Worm (Caenorhabditis elegans) whole organism, midembryonic: ENCODE data around the gene srx-131.

Experiments used
- T22C8.4 ChIP-seq: fragments of 200-800 bp; sonication (Bioruptor generic); IDR thresholded peaks from 2 replicates; pipeline ENCODE4 v1.3.6; 2022; ENCODE audit warnings: missing genetic modification characterization, missing compliant biosample characterization
- cog-1 ChIP-seq: sonication (generic microtip); optimal IDR thresholded peaks from 2 replicates; lab custom pipeline; 2016; ENCODE audit warnings: missing genetic modification characterization, missing compliant biosample characterization
- flt-1 ChIP-seq: fragments of 200-800 bp; sonication (Bioruptor generic); IDR thresholded peaks from 2 replicates; pipeline ENCODE4 v1.3.6; 2022; ENCODE audit warnings: missing genetic modification characterization, missing compliant biosample characterization
- klf-2 ChIP-seq: fragments of 200-800 bp; sonication (Bioruptor generic); conservative IDR thresholded peaks from 2 replicates; pipeline ENCODE4 v1.3.6; 2022; ENCODE audit warnings: missing genetic modification reagents, missing genetic modification characterization, missing compliant biosample characterization
- med-1 ChIP-seq: sonication (generic microtip); optimal IDR thresholded peaks from 2 replicates; lab custom pipeline; 2017; ENCODE audit warnings: missing genetic modification characterization, mild to moderate bottlenecking, missing compliant biosample characterization, antibody characterized with exemption, missing genetic modification reagents; ENCODE audit not compliant: insufficient read depth
- ref-1 ChIP-seq: fragments of 200-800 bp; sonication (Bioruptor generic); conservative IDR thresholded peaks from 2 replicates; pipeline ENCODE4 v1.3.6; 2022; ENCODE audit warnings: missing genetic modification reagents, missing genetic modification characterization, missing compliant biosample characterization
- tab-1 ChIP-seq: fragments of 200-800 bp; sonication (Bioruptor generic); IDR thresholded peaks from 2 replicates; pipeline ENCODE4 v1.3.6; 2022; ENCODE audit warnings: missing genetic modification characterization, missing compliant biosample characterization
- ztf-23 ChIP-seq: fragments of 200-800 bp; sonication (Bioruptor generic); IDR thresholded peaks from 2 replicates; pipeline ENCODE4 v1.3.6; 2022; ENCODE audit warnings: missing genetic modification reagents, missing genetic modification characterization, missing compliant biosample characterization
- ztf-29 ChIP-seq: fragments of 200-800 bp; sonication (Bioruptor generic); IDR thresholded peaks from 2 replicates; pipeline ENCODE4 v1.3.6; 2022; ENCODE audit warnings: missing genetic modification reagents, missing genetic modification characterization, missing compliant biosample characterization

Gene srx-131

DNA sequence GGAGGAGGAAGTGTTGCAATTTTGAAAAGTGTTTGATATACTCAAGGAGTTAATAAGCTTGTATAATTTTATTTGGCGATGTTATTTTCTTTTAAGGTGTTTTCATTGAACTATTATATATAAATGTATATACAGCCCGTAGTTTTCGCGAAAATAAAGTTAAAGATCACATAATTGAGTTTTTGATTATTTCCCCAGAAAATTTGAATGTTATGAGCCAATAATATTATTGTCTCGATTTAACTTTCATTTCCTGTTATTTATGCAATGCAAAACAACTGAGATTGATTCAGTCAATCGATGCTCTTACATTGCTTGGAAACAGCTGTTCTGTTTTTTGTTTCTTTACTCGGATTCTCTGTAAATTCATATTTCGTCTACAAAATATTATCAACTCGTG is 3.1 kb downstream of the srx-131 start, which contains the start of gene srx-133:
srx-133 (plus strand) TSS at position 301 of the 400 bp plus-strand sequence.
- TF ChIP-seq klf-2 (GFP tag; lab: Robert Waterston, UW) = no peak
- no peak for TF ChIP-seq T22C8.4 (GFP tag; lab: Robert Waterston, UW)
- no peak for TF ChIP-seq med-1 (GFP tag; lab: Kevin White, UChicago)
- no peak for TF ChIP-seq tab-1 (GFP tag; lab: Robert Waterston, UW)
- no peak for TF ChIP-seq flt-1 (GFP tag; lab: Robert Waterston, UW)
- no peak for TF ChIP-seq ztf-29 (GFP tag; lab: Robert Waterston, UW)
- no peak for TF ChIP-seq ref-1
- TF ChIP-seq ztf-23 = no peak
- no peak for TF ChIP-seq cog-1

DNA sequence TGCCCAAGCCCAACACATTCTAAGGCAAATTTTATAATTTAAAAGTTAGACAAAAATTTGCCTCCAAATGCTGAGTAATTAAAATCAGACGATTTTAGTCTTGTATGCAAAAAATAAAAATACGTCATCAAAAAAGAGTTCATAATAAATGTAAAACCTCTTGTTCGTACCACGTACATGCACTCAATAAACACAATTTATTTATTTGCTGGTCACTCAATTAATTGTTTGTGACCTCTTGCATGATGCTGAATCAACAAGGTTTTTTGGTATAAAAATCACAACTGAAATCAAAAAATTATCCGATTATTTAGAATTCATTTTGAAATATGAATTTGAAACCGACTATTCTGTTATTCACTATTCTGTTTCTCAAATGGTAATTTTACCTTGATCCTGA is 4.9 kb downstream of the srx-131 start, which contains the start of gene hpx-2:
hpx-2 (plus strand) TSS at position 301 of the 400 bp plus-strand sequence.
- TF ChIP-seq T22C8.4 (GFP tag; lab: Robert Waterston, UW) (no peak), flt-1 (GFP tag; lab: Robert Waterston, UW) (no peak), med-1 (GFP tag; lab: Kevin White, UChicago) (no peak), ztf-29 (GFP tag; lab: Robert Waterston, UW) (no peak), klf-2 (GFP tag; lab: Robert Waterston, UW) (no peak), ref-1 (no peak), ztf-23 (no peak)

DNA sequence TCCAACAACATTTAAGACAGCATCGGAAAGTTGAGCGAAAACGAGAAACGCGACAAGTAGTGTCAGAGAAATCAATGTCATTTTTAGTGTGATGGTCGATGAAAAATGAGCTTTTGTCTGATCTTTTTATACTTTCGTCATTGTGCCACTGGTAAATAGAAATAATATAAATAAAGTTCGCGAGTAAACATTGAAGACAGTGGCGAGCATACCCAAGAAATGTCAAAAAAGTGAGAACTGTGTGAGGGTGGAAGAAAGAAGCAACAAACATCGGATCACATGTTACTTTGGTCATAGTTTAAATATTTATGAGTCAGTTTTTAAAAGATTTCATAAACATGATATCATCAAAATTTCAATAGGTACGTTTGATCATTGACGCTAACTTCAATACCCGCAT is 9.1 kb downstream of the srx-131 start, which contains the start of gene ttr-21:
ttr-21 (minus strand) TSS at position 100 of the 400 bp plus-strand sequence.
- TF ChIP-seq ztf-23 (no peak), klf-2 (GFP tag; lab: Robert Waterston, UW) (no peak), tab-1 (GFP tag; lab: Robert Waterston, UW) (no peak), ref-1 (no peak), flt-1 (GFP tag; lab: Robert Waterston, UW) (no peak), cog-1 (no peak), ztf-29 (GFP tag; lab: Robert Waterston, UW) (no peak), med-1 (GFP tag; lab: Kevin White, UChicago) (no peak), T22C8.4 (GFP tag; lab: Robert Waterston, UW) (no peak)

DNA sequence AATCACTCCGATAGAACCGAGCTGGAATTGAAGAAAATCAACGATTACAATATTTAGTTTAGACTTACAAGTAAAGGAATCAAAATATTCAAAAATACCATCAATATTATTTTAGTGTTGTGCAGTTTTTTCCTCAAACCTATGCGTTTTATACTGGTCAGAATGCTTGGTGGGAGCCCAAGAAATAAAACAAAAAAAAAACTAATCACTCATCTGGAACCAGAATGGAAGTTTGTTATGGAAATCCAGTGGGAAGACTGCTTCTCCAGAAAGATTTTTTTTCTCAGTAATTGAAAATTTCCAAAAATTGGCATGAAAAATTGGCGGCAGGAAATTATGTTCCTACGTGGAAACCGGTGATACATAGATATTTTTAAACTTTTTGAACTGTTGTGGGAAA is 11.1 kb downstream of the srx-131 start, which contains the start of gene srx-134:
srx-134 (minus strand) TSS at position 101 of the 400 bp plus-strand sequence.
- TF ChIP-seq ztf-23 (no peak), med-1 (GFP tag; lab: Kevin White, UChicago) (no peak), flt-1 (GFP tag; lab: Robert Waterston, UW) (no peak), T22C8.4 (GFP tag; lab: Robert Waterston, UW) (no peak), ztf-29 (GFP tag; lab: Robert Waterston, UW) (no peak), tab-1 (GFP tag; lab: Robert Waterston, UW) (no peak), ref-1 (no peak), cog-1 (no peak), klf-2 (GFP tag; lab: Robert Waterston, UW) (no peak)

DNA sequence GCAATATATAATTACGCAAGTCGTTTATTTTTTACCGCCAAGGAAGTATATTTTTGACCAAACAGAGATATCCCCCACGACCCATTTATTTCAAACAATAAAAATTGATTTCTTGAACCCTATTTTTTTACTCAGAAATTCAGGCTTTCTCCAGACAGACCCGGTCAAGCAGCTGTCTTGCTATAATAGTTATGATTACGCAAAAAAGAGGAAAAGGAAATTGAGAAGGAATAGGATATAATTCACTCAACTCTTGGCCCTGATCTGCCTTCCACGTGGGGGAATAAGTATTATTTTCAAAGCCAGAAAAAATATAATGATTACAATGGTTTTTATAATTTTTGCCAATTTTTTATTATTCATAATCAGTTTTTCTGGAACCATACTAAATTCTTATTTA is 11.9 kb downstream of the srx-131 start, which contains the start of gene srx-136:
srx-136 (plus strand) TSS at position 301 of the 400 bp plus-strand sequence.
- no peak for TF ChIP-seq ref-1

DNA sequence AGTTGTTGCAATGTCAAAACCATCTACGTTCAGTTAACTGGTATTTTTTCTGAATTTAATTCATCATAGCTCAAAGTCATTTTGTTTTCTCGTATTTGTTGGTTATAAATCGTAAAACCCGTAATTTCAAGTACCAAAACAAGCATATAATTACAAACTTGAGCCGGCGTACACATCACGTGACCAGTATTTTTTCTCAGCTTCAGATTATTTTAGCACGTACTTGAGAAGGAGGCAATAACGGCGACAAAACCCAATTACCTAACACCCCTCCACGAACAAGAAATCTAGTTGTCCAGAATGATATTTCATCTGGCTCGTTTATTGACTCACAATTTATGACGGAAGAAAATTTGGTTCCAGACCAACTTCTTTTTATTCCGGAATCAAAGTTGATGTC is 13.7 kb downstream of the srx-131 start, which contains the start of gene srx-135:
srx-135 (plus strand) TSS at position 301 of the 400 bp plus-strand sequence.
- TF ChIP-seq flt-1 (GFP tag; lab: Robert Waterston, UW) = no peak
- TF ChIP-seq ztf-29 (GFP tag; lab: Robert Waterston, UW) = no peak
- TF ChIP-seq cog-1 = no peak
- no peak for TF ChIP-seq ref-1
- no peak for TF ChIP-seq tab-1 (GFP tag; lab: Robert Waterston, UW)
- no peak for TF ChIP-seq ztf-23

DNA sequence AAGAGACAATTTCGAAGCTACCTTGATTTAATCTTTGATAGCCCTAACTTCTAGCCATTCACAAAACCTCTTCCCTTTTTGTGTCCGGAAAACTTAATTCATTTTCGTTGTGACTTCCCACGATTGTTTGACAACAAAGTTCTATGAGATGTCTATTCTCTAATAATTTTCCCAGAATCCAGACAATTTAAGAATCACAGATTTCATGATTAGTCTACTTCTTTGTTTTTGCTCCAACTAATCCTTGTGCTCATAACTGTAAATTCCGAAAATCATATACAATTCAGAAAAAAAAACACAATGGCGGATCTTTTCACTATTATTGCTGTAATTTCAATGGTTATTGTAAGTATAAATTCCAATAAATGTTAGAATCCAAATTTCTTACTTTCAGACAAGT is 17.3 kb downstream of the srx-131 start, which contains the start of gene srx-137:
srx-137 (plus strand) TSS at position 301 of the 400 bp plus-strand sequence.
- TF ChIP-seq med-1 (GFP tag; lab: Kevin White, UChicago) = no peak
- TF ChIP-seq klf-2 (GFP tag; lab: Robert Waterston, UW) = no peak
- TF ChIP-seq tab-1 (GFP tag; lab: Robert Waterston, UW) = no peak

DNA sequence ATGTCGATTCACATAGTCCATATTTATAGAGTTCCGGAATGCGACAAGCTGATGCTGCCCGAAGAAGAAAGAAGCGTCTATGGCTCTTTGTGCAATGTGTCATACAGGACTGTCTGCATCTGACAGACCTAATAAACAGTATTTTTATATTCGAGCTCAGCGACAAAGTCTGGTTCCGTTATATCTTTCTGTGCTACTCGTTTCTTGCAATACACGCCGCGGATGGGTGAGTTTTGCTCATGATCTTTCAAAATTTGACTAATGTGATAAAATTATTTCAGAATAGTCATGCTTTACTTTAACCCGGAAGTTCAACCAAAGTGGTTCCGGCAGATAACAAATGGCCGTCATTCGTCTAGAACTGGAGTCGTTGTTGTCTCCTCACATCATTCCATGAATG is 18.5 kb downstream of the srx-131 start:
- no peak for TF ChIP-seq cog-1
- TF ChIP-seq ztf-29 (GFP tag; lab: Robert Waterston, UW) = no peak
- TF ChIP-seq ztf-23 = no peak
- TF ChIP-seq ref-1 = no peak
- no peak for TF ChIP-seq tab-1 (GFP tag; lab: Robert Waterston, UW)
- no peak for TF ChIP-seq klf-2 (GFP tag; lab: Robert Waterston, UW)
- TF ChIP-seq med-1 (GFP tag; lab: Kevin White, UChicago) = no peak
- TF ChIP-seq flt-1 (GFP tag; lab: Robert Waterston, UW) = no peak

DNA sequence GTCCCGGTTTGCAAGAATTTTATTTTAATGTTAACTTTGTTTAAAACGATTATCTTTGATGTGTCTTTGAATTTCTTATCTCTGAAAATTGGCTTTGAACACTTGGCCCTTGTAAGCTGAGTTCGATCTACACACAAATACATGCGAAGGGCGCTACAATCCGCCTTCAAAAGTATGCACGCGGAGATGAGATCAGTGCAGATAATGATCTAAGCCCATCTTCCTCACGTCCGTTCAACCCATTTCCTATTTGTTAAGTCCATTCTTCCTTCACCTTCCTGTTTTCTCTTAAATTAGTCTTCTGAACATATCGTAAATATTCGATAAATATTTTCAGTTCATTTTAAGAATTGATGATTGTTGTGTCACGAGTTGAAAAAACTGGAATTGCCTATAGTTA is 21.1 kb downstream of the srx-131 start, which contains the start of gene nhr-175:
nhr-175 (plus strand) TSS at position 339 of the 400 bp plus-strand sequence.
- TF ChIP-seq ref-1 (no peak), ztf-29 (GFP tag; lab: Robert Waterston, UW) (no peak), cog-1 (no peak), klf-2 (GFP tag; lab: Robert Waterston, UW) (no peak), ztf-23 (no peak), flt-1 (GFP tag; lab: Robert Waterston, UW) (no peak), tab-1 (GFP tag; lab: Robert Waterston, UW) (no peak)

DNA sequence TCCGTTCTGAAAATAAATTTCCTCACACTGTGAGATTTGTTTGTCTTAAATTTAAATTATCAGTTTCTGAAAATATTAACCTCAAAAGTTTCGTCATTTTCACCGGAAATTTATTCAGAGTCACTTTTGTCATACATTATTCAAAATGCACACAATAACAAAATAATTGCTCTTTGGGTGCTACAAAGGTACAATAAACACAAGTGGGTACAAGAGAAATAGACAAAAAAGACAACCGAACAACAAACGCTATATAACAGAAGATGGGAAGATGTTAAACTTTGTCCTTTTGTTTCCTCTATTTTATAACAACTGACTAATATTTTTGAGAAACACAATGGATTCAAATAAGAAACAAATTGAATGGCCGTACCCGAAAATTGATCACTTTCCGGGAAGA is 24.3 kb downstream of the srx-131 start:
- TF ChIP-seq med-1 (GFP tag; lab: Kevin White, UChicago) (no peak), tab-1 (GFP tag; lab: Robert Waterston, UW) (no peak), ztf-23 (no peak), ref-1 (no peak), ztf-29 (GFP tag; lab: Robert Waterston, UW) (no peak), cog-1 (no peak), T22C8.4 (GFP tag; lab: Robert Waterston, UW) (no peak), flt-1 (GFP tag; lab: Robert Waterston, UW) (no peak), klf-2 (GFP tag; lab: Robert Waterston, UW) (no peak)
